1 fruit fly cellular context compared by ENCODE assay signal in the genomic region with DNA sequence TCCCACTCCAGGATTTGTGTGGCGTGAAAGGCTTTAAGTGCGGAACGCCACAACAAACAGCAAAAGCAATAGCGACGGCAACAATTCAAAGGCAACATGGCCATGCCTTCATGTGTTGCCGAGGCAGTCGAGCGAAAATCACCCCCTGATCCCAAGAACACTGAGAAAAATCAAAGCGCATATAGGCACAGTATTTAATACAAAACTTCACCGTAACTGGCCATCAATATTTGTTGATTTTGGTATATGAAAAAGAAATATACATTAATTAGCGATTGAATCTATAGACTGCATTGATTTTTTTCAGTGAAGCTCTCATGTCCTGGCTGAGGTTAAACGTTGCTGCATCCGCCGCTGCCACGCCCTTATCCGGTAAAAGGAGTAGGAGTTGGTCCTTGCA.
A peak's percentile ranks its signal among the peaks of the same experiment; 100 is the strongest.
TF ChIP-seq lines count a peak whose summit lies in the region.

No protein-coding gene starts in this region.

TF ChIP-seq in whole organism, embryonic, 481 proteins besides CTCF, POLR2A, EP300 and RAD21 (continued from another document):
- TF ChIP-seq gro (GFP tag; optimal IDR thresholded peaks at IDR 0.05; lab: Kevin White, UChicago) (no peak), Ptx1 (GFP tag; IDR thresholded peaks at IDR 0.05; lab: Robert Waterston, UW) (peak; percentile 34; the same call in 1 of the 2 replicates), chm (GFP tag; IDR thresholded peaks at IDR 0.05; lab: Robert Waterston, UW) (no peak), sens-2 (GFP tag; IDR thresholded peaks at IDR 0.05; lab: Robert Waterston, UW) (no peak), CG12744 (GFP tag; optimal IDR thresholded peaks at IDR 0.05; lab: Kevin White, UChicago) (no peak), CG34422 (GFP tag; IDR thresholded peaks at IDR 0.05; lab: Robert Waterston, UW) (0 out of 3 replicates have a peak, but pooled peaks have one; percentile 12), pita (GFP tag; optimal IDR thresholded peaks at IDR 0.05; lab: Kevin White, UChicago) (no peak), CG30403 (GFP tag; optimal IDR thresholded peaks at IDR 0.05; lab: Kevin White, UChicago) (no peak), Sox102F (GFP tag; optimal IDR thresholded peaks at IDR 0.05; lab: Kevin White, UChicago) (peak; percentile 9), HLH4C (GFP tag; IDR thresholded peaks at IDR 0.05; lab: Robert Waterston, UW; ENCODE audit: partially characterized antibody) (no peak), Mes4 (GFP tag; optimal IDR thresholded peaks at IDR 0.05; lab: Kevin White, UChicago) (no peak), Ets65A (GFP tag; lab: Kevin White, UChicago) (peak; percentile 68), TFAM (GFP tag; optimal IDR thresholded peaks at IDR 0.05; lab: Kevin White, UChicago) (no peak), CG11504 (tag; optimal IDR thresholded peaks at IDR 0.05; lab: Kevin White, UChicago) (peak; percentile 20), Hmr (GFP tag; optimal IDR thresholded peaks at IDR 0.05; lab: Kevin White, UChicago) (no peak), CG7987 (GFP tag; optimal IDR thresholded peaks at IDR 0.05; lab: Kevin White, UChicago) (no peak), odd (GFP tag; optimal IDR thresholded peaks at IDR 0.05; lab: Kevin White, UChicago) (no peak), CG4820 (GFP tag; optimal IDR thresholded peaks at IDR 0.05; lab: Kevin White, UChicago) (no peak), CG1647 (GFP tag; optimal IDR thresholded peaks at IDR 0.05; lab: Kevin White, UChicago) (no peak), sens (GFP tag; lab: Kevin White, UChicago) (peak; percentile 31), dmrt11E (tag; optimal IDR thresholded peaks at IDR 0.05; lab: Kevin White, UChicago) (no peak), CG7357 (GFP tag; IDR thresholded peaks at IDR 0.05; lab: Robert Waterston, UW) (peak; percentile 9; the same call in 1 of the 3 replicates), ATbp (GFP tag; optimal IDR thresholded peaks at IDR 0.05; lab: Kevin White, UChicago) (no peak), CG10462 (GFP tag; optimal IDR thresholded peaks at IDR 0.05; lab: Kevin White, UChicago) (no peak), stwl (tag; optimal IDR thresholded peaks at IDR 0.05; lab: Kevin White, UChicago) (no peak), CG7839 (tag; optimal IDR thresholded peaks at IDR 0.05; lab: Kevin White, UChicago) (peak; percentile 8), Mrtf (GFP tag; IDR thresholded peaks at IDR 0.05; lab: Robert Waterston, UW) (no peak), HmgZ (tag; optimal IDR thresholded peaks at IDR 0.05; lab: Kevin White, UChicago) (no peak), CG10366 (GFP tag; IDR thresholded peaks at IDR 0.05; lab: Robert Waterston, UW) (no peak), slou (GFP tag; optimal IDR thresholded peaks at IDR 0.05; lab: Kevin White, UChicago) (no peak), Hsf (GFP tag; optimal IDR thresholded peaks at IDR 0.05; lab: Kevin White, UChicago) (peak; percentile 5), CG12769 (tag; optimal IDR thresholded peaks at IDR 0.05; lab: Kevin White, UChicago) (no peak), Drgx (GFP tag; IDR thresholded peaks at IDR 0.05; lab: Robert Waterston, UW) (peak; percentile 42; the same call in 1 of the 2 replicates), h (optimal IDR thresholded peaks at IDR 0.05; lab: Kevin White, UChicago) (no peak), CG11696 (GFP tag; IDR thresholded peaks at IDR 0.05; lab: Robert Waterston, UW) (no peak), H2.0 (GFP tag; IDR thresholded peaks at IDR 0.05; lab: Robert Waterston, UW) (0 out of 2 replicates have a peak, but pooled peaks have one; percentile 7)
